Fruit fly (Drosophila melanogaster) whole organism, embryonic: Measurements from ENCODE around the gene CG45488.
A peak's percentile ranks its signal among the peaks of the same experiment; 100 is the strongest.

Experiments
- Bdp1 ChIP-seq: fragments of 200-800 bp; sonication (Bioruptor generic); optimal IDR thresholded peaks from 3 replicates; lab custom pipeline; 2016; ENCODE audit warnings: missing biosample characterization, missing genetic modification characterization
- CG10565 ChIP-seq: fragments of 200-800 bp; sonication (Bioruptor generic); optimal IDR thresholded peaks from 3 replicates; lab custom pipeline; 2016; ENCODE audit warnings: missing biosample characterization, mild to moderate bottlenecking, missing genetic modification characterization
- CG11560 ChIP-seq: fragments of 200-800 bp; sonication (Bioruptor generic); IDR thresholded peaks from 3 replicates; pipeline ENCODE4 v1.3.6; 2022; ENCODE audit warnings: missing biosample characterization, missing genetic modification characterization
- CG12744 ChIP-seq: fragments of 200-800 bp; sonication (Bioruptor generic); optimal IDR thresholded peaks from 2 replicates; lab custom pipeline; 2016; ENCODE audit warnings: missing biosample characterization, missing genetic modification characterization
- CG12942 ChIP-seq: fragments of 200-800 bp; sonication (Bioruptor generic); optimal IDR thresholded peaks from 3 replicates; lab custom pipeline; 2016; ENCODE audit warnings: missing biosample characterization, missing genetic modification characterization
- CG13624 ChIP-seq: fragments of 200-800 bp; sonication (Bioruptor generic); optimal IDR thresholded peaks from 2 replicates; lab custom pipeline; 2016; ENCODE audit warnings: missing biosample characterization, missing genetic modification characterization
- CG14441 ChIP-seq: fragments of 200-800 bp; sonication (Bioruptor generic); IDR thresholded peaks from 2 replicates; pipeline ENCODE4 v1.3.6; 2022; ENCODE audit warnings: missing biosample characterization, missing genetic modification characterization
- CG14710 ChIP-seq: fragments of 200-800 bp; sonication (Bioruptor generic); optimal IDR thresholded peaks from 3 replicates; lab custom pipeline; 2019; ENCODE audit warnings: missing biosample characterization, mild to moderate bottlenecking, missing genetic modification characterization, moderate library complexity
- CG1603 ChIP-seq: fragments of 200-800 bp; sonication (Bioruptor generic); optimal IDR thresholded peaks from 2 replicates; lab custom pipeline; 2019; ENCODE audit warnings: missing biosample characterization, mild to moderate bottlenecking, missing genetic modification characterization, moderate library complexity
- CG17359 ChIP-seq: fragments of 200-800 bp; sonication (Bioruptor generic); optimal IDR thresholded peaks from 3 replicates; lab custom pipeline; 2018; ENCODE audit warnings: missing biosample characterization, mild to moderate bottlenecking, missing genetic modification characterization, moderate library complexity
- CG17829 ChIP-seq: fragments of 200-800 bp; optimal IDR thresholded peaks from 2 replicates; lab custom pipeline; 2019; ENCODE audit warnings: missing biosample characterization, mild to moderate bottlenecking, missing genetic modification characterization, moderate library complexity
- CG17912 ChIP-seq: fragments of 200-800 bp; sonication (Bioruptor generic); optimal IDR thresholded peaks from 2 replicates; lab custom pipeline; 2018; ENCODE audit warnings: missing biosample characterization, mild to moderate bottlenecking, missing genetic modification characterization
- CG18011 ChIP-seq: fragments of 200-800 bp; sonication (Bioruptor generic); optimal IDR thresholded peaks from 2 replicates; lab custom pipeline; 2017; ENCODE audit warnings: missing biosample characterization, missing genetic modification characterization, mild to moderate bottlenecking, moderate library complexity, missing genotype
- CG30431 ChIP-seq: fragments of 200-800 bp; sonication (Bioruptor generic); optimal IDR thresholded peaks from 2 replicates; lab custom pipeline; 2017; ENCODE audit warnings: missing biosample characterization, missing genetic modification characterization
- CG32532 ChIP-seq: fragments of 200-800 bp; sonication (Bioruptor generic); IDR thresholded peaks from 2 replicates; pipeline ENCODE4 v1.3.6; 2022; ENCODE audit warnings: missing biosample characterization, missing genetic modification characterization
- CG3407 ChIP-seq: fragments of 200-800 bp; sonication (Bioruptor generic); optimal IDR thresholded peaks from 2 replicates; lab custom pipeline; 2018; ENCODE audit warnings: missing biosample characterization, mild to moderate bottlenecking, missing genetic modification characterization
- CG4360 ChIP-seq: fragments of 200-800 bp; sonication (Bioruptor generic); IDR thresholded peaks from 2 replicates; pipeline ENCODE4 v1.3.6; 2022; ENCODE audit warnings: missing biosample characterization, missing genetic modification characterization
- CG5245 ChIP-seq: fragments of 200-800 bp; sonication (Bioruptor generic); optimal IDR thresholded peaks from 3 replicates; lab custom pipeline; 2016; ENCODE audit warnings: missing biosample characterization, missing genetic modification characterization
- CG5953 ChIP-seq: fragments of 200-800 bp; sonication (Bioruptor generic); IDR thresholded peaks from 2 replicates; pipeline ENCODE4 v1.3.6; 2022; ENCODE audit warnings: missing biosample characterization, missing genetic modification characterization
- CG6791 ChIP-seq: fragments of 200-800 bp; sonication (Bioruptor generic); IDR thresholded peaks from 3 replicates; pipeline ENCODE4 v1.3.6; 2022; ENCODE audit warnings: missing biosample characterization, missing genetic modification characterization; ENCODE audit not compliant: partially characterized antibody
- CG8281 ChIP-seq: fragments of 200-800 bp; sonication (Bioruptor generic); optimal IDR thresholded peaks from 2 replicates; lab custom pipeline; 2018; ENCODE audit warnings: missing biosample characterization, mild to moderate bottlenecking, missing genetic modification characterization, moderate library complexity
- CoRest ChIP-seq: fragments of 200-800 bp; sonication (Bioruptor generic); optimal IDR thresholded peaks from 3 replicates; lab custom pipeline; 2018; ENCODE audit warnings: missing biosample characterization, mild to moderate bottlenecking, missing genetic modification characterization, moderate library complexity
- Fer2 ChIP-seq: fragments of 200-800 bp; sonication (Bioruptor generic); optimal IDR thresholded peaks from 2 replicates; lab custom pipeline; 2018; ENCODE audit warnings: missing biosample characterization, mild to moderate bottlenecking, missing genetic modification characterization, moderate library complexity
- HmgD ChIP-seq: fragments of 200-800 bp; sonication (Bioruptor generic); optimal IDR thresholded peaks from 3 replicates; lab custom pipeline; 2016; ENCODE audit warnings: missing biosample characterization, missing genetic modification characterization
- NFAT ChIP-seq: fragments of 200-800 bp; sonication (Bioruptor generic); IDR thresholded peaks from 2 replicates; pipeline ENCODE4 v1.3.6; 2022; ENCODE audit warnings: missing biosample characterization, missing genetic modification characterization
- Nf-YC ChIP-seq: fragments of 200-800 bp; optimal IDR thresholded peaks from 3 replicates; lab custom pipeline; 2019; ENCODE audit warnings: missing biosample characterization, mild to moderate bottlenecking, missing genetic modification characterization, moderate library complexity
- NfI ChIP-seq: fragments of 200-800 bp; sonication (Bioruptor generic); optimal IDR thresholded peaks from 3 replicates; lab custom pipeline; 2018; ENCODE audit warnings: missing biosample characterization, mild to moderate bottlenecking, missing genetic modification characterization, moderate library complexity
- Optix ChIP-seq: fragments of 200-800 bp; sonication (Bioruptor generic); IDR thresholded peaks from 3 replicates; pipeline ENCODE4 v1.3.6; 2022; ENCODE audit warnings: missing biosample characterization, missing genetic modification characterization
- Sry-δ ChIP-seq: fragments of 200-800 bp; sonication (Bioruptor generic); optimal IDR thresholded peaks from 2 replicates; lab custom pipeline; 2016; ENCODE audit warnings: missing biosample characterization, missing genetic modification characterization
- Stat92E ChIP-seq, 3 experiments: fragments of >200 bp in 2 of 3; fragments of 200-800 bp in 1 of 3; sonication (Bioruptor generic) in 1 of 3; optimal IDR thresholded peaks; 2 replicates each; lab custom pipeline; 2017 to 2019; ENCODE audit warnings: missing biosample characterization in 3 of 3, missing genetic modification characterization in 3 of 3, mild to moderate bottlenecking in 1 of 3, moderate library complexity in 1 of 3
- amos ChIP-seq: fragments of 200-800 bp; sonication (Bioruptor generic); IDR thresholded peaks from 2 replicates; pipeline ENCODE4 v1.3.6; 2022; ENCODE audit warnings: missing biosample characterization, missing genetic modification characterization; ENCODE audit not compliant: partially characterized antibody
- ap ChIP-seq: fragments of 200-800 bp; sonication (Bioruptor generic); IDR thresholded peaks from 2 replicates; pipeline ENCODE4 v1.3.6; 2022; ENCODE audit warnings: missing biosample characterization, missing genetic modification characterization
- chinmo ChIP-seq: fragments of 200-800 bp; sonication (Bioruptor generic); IDR thresholded peaks from 4 replicates; pipeline ENCODE4 v1.3.6; 2022; ENCODE audit warnings: missing biosample characterization, missing genetic modification characterization; ENCODE audit not compliant: partially characterized antibody
- crc ChIP-seq: fragments of 200-800 bp; sonication (Bioruptor generic); optimal IDR thresholded peaks from 2 replicates; lab custom pipeline; 2016; ENCODE audit warnings: missing biosample characterization, missing genetic modification characterization
- cwo ChIP-seq: fragments of 200-800 bp; sonication (Bioruptor generic); optimal IDR thresholded peaks from 3 replicates; lab custom pipeline; 2017; ENCODE audit warnings: missing biosample characterization, missing genetic modification characterization, mild to moderate bottlenecking, moderate library complexity, missing genetic modification reagents
- en ChIP-seq: fragments of 200-800 bp; sonication (Bioruptor generic); optimal IDR thresholded peaks from 2 replicates; lab custom pipeline; 2016; ENCODE audit warnings: missing biosample characterization, missing genetic modification characterization
- fd96Cb ChIP-seq: fragments of 200-800 bp; sonication (Bioruptor generic); optimal IDR thresholded peaks from 2 replicates; lab custom pipeline; 2018; ENCODE audit warnings: missing biosample characterization, mild to moderate bottlenecking, missing genetic modification characterization, moderate library complexity
- fru ChIP-seq: fragments of >200 bp; optimal IDR thresholded peaks from 2 replicates; lab custom pipeline; 2017
- h ChIP-seq: fragments of >200 bp; optimal IDR thresholded peaks from 2 replicates; lab custom pipeline; 2017
- kay ChIP-seq: fragments of 200-800 bp; sonication (Bioruptor generic); optimal IDR thresholded peaks from 2 replicates; lab custom pipeline; 2016; ENCODE audit warnings: missing biosample characterization, missing genetic modification characterization
- ken ChIP-seq: fragments of 200-800 bp; sonication (Bioruptor generic); IDR thresholded peaks from 3 replicates; pipeline ENCODE4 v1.3.6; 2022; ENCODE audit warnings: missing biosample characterization, missing genetic modification characterization
- luna ChIP-seq: fragments of 200-800 bp; sonication (Bioruptor generic); optimal IDR thresholded peaks from 2 replicates; lab custom pipeline; 2016; ENCODE audit warnings: missing biosample characterization, missing genetic modification characterization
- nerfin-1 ChIP-seq: fragments of 200-800 bp; sonication (Bioruptor generic); optimal IDR thresholded peaks from 3 replicates; lab custom pipeline; 2019; ENCODE audit warnings: missing biosample characterization, mild to moderate bottlenecking, missing genetic modification characterization, moderate library complexity
- pb ChIP-seq: fragments of 200-800 bp; sonication (Bioruptor generic); optimal IDR thresholded peaks from 3 replicates; lab custom pipeline; 2016; ENCODE audit warnings: missing biosample characterization, missing genetic modification characterization
- pros ChIP-seq: fragments of 200-800 bp; sonication (Bioruptor generic); optimal IDR thresholded peaks from 3 replicates; lab custom pipeline; 2019; ENCODE audit warnings: missing biosample characterization, mild to moderate bottlenecking, missing genetic modification characterization, moderate library complexity
- rib ChIP-seq: fragments of 200-800 bp; sonication (Bioruptor generic); IDR thresholded peaks from 2 replicates; pipeline ENCODE4 v1.3.6; 2022; ENCODE audit warnings: missing biosample characterization, missing genetic modification characterization
- sima ChIP-seq: fragments of 200-800 bp; sonication (Bioruptor generic); optimal IDR thresholded peaks from 2 replicates; lab custom pipeline; 2016; ENCODE audit warnings: missing biosample characterization, missing genetic modification characterization
- twi ChIP-seq: fragments of 200-800 bp; optimal IDR thresholded peaks from 2 replicates; lab custom pipeline; 2019; ENCODE audit warnings: missing biosample characterization, mild to moderate bottlenecking, missing genetic modification characterization, moderate library complexity
- wor ChIP-seq: fragments of 200-800 bp; sonication (Bioruptor generic); IDR thresholded peaks from 2 replicates; pipeline ENCODE4 v1.3.6; 2022; ENCODE audit warnings: missing biosample characterization, missing genetic modification characterization
- zf30C ChIP-seq: fragments of 200-800 bp; sonication (Bioruptor generic); optimal IDR thresholded peaks from 3 replicates; lab custom pipeline; 2018; ENCODE audit warnings: missing biosample characterization, mild to moderate bottlenecking, missing genetic modification characterization

The CG45488 gene

dm6 chrX:19889128-19889756, 31.0 kb downstream of the CG45488 start (continued):
- peak; percentile 56 for TF ChIP-seq CG8281 (tag; lab: Kevin White, UChicago)
- TF ChIP-seq CG11560, result peak; percentile 62; the same call in 2 of the 3 replicates
- no peak for TF ChIP-seq amos (GFP tag; lab: Robert Waterston, UW)
- TF ChIP-seq CG6791 (GFP tag; lab: Robert Waterston, UW), result no peak
- peak; percentile 77 for TF ChIP-seq ken
- peak; percentile 61 for TF ChIP-seq nerfin-1 (tag; lab: Kevin White, UChicago)
- TF ChIP-seq kay (GFP tag; lab: Kevin White, UChicago), result peak; percentile 35
- peak; percentile 71 for TF ChIP-seq CG13624
- peak; percentile 59 for TF ChIP-seq twi
- no peak for TF ChIP-seq CG10565 (GFP tag; lab: Kevin White, UChicago)
- no peak for TF ChIP-seq h
- peak; percentile 82 for TF ChIP-seq CG14441 (GFP tag; lab: Robert Waterston, UW)
- TF ChIP-seq cwo (GFP tag; lab: Kevin White, UChicago), result peak; percentile 66
- TF ChIP-seq HmgD (GFP tag; lab: Kevin White, UChicago), result peak; percentile 48
- peak; percentile 57 for TF ChIP-seq ap (GFP tag; lab: Robert Waterston, UW)
- TF ChIP-seq CG3407 (GFP tag; lab: Kevin White, UChicago), result peak; percentile 64
- TF ChIP-seq CG32532 (GFP tag; lab: Robert Waterston, UW), result peak; percentile 82
- TF ChIP-seq CG17912 (GFP tag; lab: Kevin White, UChicago), result peak; percentile 52
- TF ChIP-seq CG18011 (GFP tag; lab: Kevin White, UChicago), result peak; percentile 42
- TF ChIP-seq NFAT, result peak; percentile 78
- TF ChIP-seq luna (GFP tag; lab: Kevin White, UChicago), result peak; percentile 76
- no peak for TF ChIP-seq fru (lab: Kevin White, UChicago)
- peak; percentile 77 for TF ChIP-seq CG12744
- peak; percentile 79 for TF ChIP-seq rib (GFP tag; lab: Robert Waterston, UW)
- TF ChIP-seq pb (GFP tag; lab: Kevin White, UChicago), result peak; percentile 67
- peak; percentile 91 for TF ChIP-seq CG1603 (tag; lab: Kevin White, UChicago)
- peak; percentile 85 for TF ChIP-seq fd96Cb
- peak; percentile 73 for TF ChIP-seq crc (GFP tag; lab: Kevin White, UChicago)
- TF ChIP-seq Fer2 (tag; lab: Kevin White, UChicago), result peak; percentile 54
- peak; percentile 82 for TF ChIP-seq CG17359 (tag; lab: Kevin White, UChicago)
- peak; percentile 85 for TF ChIP-seq CG17829 (tag; lab: Kevin White, UChicago)
- peak; percentile 67 for TF ChIP-seq pros (GFP tag; lab: Kevin White, UChicago)
- TF ChIP-seq chinmo (GFP tag; lab: Robert Waterston, UW), result no peak
- TF ChIP-seq CG12942 (GFP tag; lab: Kevin White, UChicago), result peak; percentile 80
- TF ChIP-seq Optix, result peak; percentile 79; the same call in 2 of the 3 replicates
- peak; percentile 94 for TF ChIP-seq zf30C (GFP tag; lab: Kevin White, UChicago)
- TF ChIP-seq Stat92E (GFP tag; optimal IDR thresholded peaks at IDR 0.05; lab: Kevin White, UChicago), result no peak
- peak; percentile 64 for TF ChIP-seq Nf-YC (tag; lab: Kevin White, UChicago)
- peak; percentile 73 for TF ChIP-seq CG14710 (tag; lab: Kevin White, UChicago)
- peak; percentile 63 for TF ChIP-seq CG5245 (GFP tag; lab: Kevin White, UChicago)
- TF ChIP-seq CoRest (tag; lab: Kevin White, UChicago), result peak; percentile 86
- TF ChIP-seq en (GFP tag; lab: Kevin White, UChicago), result peak; percentile 78
- TF ChIP-seq Sry-δ (GFP tag; lab: Kevin White, UChicago), result peak; percentile 36
- TF ChIP-seq NfI (GFP tag; lab: Kevin White, UChicago), result peak; percentile 90
- TF ChIP-seq Bdp1 (GFP tag; lab: Kevin White, UChicago), result peak; percentile 66
- peak; percentile 68 for TF ChIP-seq sima (GFP tag; lab: Kevin White, UChicago)
- TF ChIP-seq CG4360 (GFP tag; lab: Robert Waterston, UW), result peak; percentile 41; the same call in 1 of the 2 replicates
- peak; percentile 39; the same call in 1 of the 2 replicates for TF ChIP-seq CG5953
- peak; percentile 57 for TF ChIP-seq wor (GFP tag; lab: Robert Waterston, UW)
- TF ChIP-seq CG30431 (GFP tag; lab: Kevin White, UChicago), result peak; percentile 85
